Fruit fly (Drosophila melanogaster): ENCODE results near the gene Rab1.

- TF ChIP-seq CG8478 (optimal IDR thresholded peaks at IDR 0.05) (no peak), CTCF (optimal IDR thresholded peaks at IDR 0.05) (no peak)
Measured at dm6 chr3R:21260795-21261194, 8.1 kb downstream of the Rab1 start.
